Worm (Caenorhabditis elegans): ENCODE results near the gene F20G2.6.

F20G2.6 gene

DNA sequence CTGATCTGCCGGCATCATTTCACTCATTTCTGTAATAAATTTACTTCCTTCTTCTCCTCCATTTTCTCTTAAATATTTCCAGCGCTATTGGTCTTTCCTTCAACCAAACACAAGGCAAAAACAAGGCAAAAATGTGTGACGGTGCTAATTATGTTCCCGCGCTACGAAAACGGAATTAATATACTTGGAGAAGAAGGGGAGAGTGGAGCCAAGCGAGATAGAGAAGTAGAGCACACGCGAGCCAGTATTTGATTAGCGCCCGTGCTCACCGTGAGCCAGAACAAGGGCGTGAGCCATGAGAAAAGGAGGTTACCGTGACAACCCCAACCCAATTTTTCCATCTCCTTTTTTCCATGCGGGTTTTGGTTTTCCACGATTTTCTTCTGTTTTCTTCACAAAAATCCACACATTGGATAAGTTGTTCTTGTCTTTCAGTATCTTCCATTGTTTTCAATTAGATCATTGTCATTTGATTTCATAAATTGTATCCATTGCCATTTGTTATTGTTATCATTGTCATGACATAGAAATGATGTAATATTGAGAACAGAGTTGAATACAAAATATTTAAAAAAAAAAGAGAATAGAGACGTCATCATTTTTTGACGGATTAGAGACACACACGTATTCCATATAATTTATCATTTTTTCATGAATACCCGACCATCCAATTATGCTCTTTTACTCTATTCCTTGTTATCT is at the start of gene F20G2.6:
Gene F20G2.6 (plus strand): TSS at position 652 of the 702 bp plus-strand sequence.
- no peak for TF ChIP-seq unc-62 (GFP tag; optimal IDR thresholded peaks at IDR 0.05)

DNA sequence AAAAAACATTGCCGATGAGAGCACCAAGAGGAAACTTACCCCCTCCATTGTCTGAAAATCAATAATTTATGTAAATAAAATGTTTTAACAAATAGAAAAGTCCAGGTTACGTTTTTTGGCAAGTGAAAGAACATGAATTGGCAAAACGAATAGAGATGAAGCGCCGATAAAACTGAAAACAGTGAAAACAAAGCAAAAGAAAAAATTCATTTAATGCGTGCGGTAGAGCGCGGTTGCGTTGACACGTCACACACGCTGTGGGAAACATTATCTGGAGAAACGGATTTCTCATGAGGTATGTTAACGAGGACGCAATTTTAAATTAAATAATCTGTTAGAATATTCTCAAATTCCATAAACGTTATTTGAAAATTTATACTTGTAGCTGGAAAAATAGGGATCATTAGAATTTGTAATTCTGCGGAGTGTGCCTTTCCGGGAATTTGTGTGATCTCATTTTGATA is 47.6 kb upstream of the F20G2.6 start, which contains the start of gene zipt-9:
Gene zipt-9 (minus strand): TSS at position 51 of the 464 bp plus-strand sequence.
- no peak for TF ChIP-seq unc-62 (GFP tag; optimal IDR thresholded peaks at IDR 0.05)

DNA sequence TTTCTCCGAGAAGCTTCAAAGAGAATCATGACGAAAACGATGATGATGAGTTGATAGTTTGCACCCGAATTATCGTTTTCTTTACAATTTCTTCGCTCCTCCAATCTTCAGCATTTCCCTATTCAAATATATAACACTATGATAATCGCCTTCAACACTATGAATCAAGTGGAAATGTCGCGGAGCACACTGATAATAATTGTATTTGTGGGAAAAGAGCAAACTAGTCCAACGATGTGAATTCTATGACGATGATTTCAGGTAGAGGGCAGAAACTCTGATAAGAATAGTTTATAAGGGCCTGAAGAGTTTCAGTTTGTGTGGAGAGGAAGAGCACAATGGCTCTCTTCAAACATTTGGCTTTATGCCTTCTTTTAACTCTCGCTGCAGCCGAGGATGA is 46.3 kb upstream of the F20G2.6 start, which contains the start of gene T01D3.6:
Gene T01D3.6 (plus strand): TSS at position 294 of the 400 bp plus-strand sequence.
- no peak for TF ChIP-seq unc-62 (GFP tag; optimal IDR thresholded peaks at IDR 0.05)

DNA sequence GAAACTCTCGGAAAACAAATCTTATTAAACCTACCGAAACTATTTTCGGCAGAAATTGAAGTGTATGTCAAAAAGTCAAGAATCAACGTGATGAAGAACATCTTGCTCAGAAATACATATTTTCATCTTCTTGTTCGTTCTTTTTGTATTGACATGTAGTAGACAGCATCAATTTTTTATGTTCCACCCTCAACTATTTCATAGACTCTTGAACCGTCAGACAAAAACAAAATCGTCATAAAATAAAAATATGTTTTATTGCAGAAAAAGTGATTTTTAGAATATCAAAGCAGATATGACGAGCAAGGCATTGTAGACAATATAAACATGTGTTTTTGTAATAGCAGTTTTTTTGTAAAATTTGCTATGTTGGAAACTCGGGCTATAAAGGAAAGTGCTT is 38.1 kb upstream of the F20G2.6 start, which contains the start of gene F35E12.2:
Gene F35E12.2 (minus strand): TSS at position 101 of the 400 bp plus-strand sequence.
- TF ChIP-seq unc-62 (GFP tag; optimal IDR thresholded peaks at IDR 0.05): no peak

DNA sequence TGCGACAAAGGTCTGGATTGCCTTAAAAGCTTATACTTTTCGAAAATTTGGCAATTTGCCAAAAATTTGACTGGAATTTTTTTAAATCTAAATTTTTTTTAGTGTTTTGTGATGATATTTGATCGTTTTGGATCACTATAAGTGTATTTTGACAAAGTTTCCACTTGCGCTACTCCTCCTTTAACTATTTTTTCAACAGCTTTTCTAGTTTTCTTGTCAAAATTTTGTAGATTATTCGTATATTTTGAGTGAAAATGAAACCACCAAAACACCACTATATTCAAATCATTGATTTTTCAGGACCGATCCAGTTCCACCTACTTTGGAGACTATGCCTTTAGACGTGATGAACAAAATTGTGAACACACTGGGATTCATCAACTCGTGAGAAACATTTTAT is 37.3 kb upstream of the F20G2.6 start, which contains the start of gene fbxa-181:
Gene fbxa-181 (plus strand): TSS at position 301 of the 400 bp plus-strand sequence.
- no peak for TF ChIP-seq unc-62 (GFP tag; optimal IDR thresholded peaks at IDR 0.05)

DNA sequence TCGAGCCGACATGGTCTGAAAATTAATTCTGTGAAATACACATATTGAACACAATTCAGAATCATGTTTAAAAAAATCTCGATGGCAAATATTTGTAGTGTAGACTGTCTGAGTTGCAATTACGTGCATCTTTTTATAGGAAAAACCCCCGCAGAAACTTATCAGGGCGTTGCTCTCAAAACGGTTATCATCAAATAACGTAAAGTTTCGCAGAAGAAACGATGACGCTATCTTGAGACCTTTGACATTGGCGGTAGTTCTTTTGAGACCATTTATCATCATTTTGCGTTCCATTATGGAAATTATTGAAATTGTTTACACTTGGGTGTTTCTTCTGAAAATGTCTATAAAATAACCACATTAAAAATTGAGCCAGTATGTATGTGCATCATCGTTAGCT is 32.1 kb upstream of the F20G2.6 start, which contains the start of gene dct-17:
Gene dct-17 (minus strand): TSS at position 23 of the 400 bp plus-strand sequence.
- no peak for TF ChIP-seq unc-62 (GFP tag; optimal IDR thresholded peaks at IDR 0.05)

DNA sequence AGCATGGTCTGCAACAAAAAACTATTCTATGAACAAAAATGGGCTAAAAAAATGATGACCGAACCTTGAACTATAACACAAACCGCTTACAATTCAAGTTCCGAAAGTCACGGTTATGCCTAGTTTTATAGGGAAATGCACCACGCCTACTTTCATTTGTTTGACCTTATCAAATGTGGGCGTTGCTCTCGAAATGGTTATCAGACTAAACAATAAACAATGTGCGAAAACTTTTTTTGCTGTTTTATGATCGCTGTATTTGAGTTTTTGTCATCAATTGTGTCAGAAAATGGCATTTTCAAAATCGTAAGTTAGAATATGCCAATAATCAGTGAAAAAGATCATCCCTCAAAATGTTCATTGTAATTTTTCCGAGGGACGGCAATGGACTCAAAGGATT is 26.7 kb upstream of the F20G2.6 start, which contains the start of gene F35E12.6:
Gene F35E12.6 (minus strand): TSS at position 101 of the 400 bp plus-strand sequence.
- no peak for TF ChIP-seq unc-62 (GFP tag; optimal IDR thresholded peaks at IDR 0.05)

DNA sequence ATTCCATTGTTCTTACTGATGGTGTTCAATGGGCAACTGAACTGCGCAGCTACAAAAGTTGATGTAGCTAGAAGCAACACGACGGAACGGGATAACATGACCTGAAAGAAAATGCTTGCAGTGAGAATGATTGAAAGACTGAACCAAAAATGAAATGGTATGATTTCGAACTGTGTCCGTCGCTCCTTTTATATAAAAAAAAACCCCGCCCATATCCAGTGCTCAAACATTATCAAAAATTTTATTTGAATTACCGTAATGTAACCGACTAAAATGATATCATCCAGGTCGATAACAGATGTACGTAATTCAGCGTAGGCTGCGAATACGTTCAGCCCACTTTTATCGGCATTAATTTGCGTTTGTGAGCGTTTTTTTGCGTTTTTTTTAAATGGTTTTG is 24.5 kb upstream of the F20G2.6 start, which contains the start of gene irg-5:
Gene irg-5 (minus strand): TSS at position 101 of the 400 bp plus-strand sequence.
- TF ChIP-seq unc-62 (GFP tag; optimal IDR thresholded peaks at IDR 0.05): no peak

DNA sequence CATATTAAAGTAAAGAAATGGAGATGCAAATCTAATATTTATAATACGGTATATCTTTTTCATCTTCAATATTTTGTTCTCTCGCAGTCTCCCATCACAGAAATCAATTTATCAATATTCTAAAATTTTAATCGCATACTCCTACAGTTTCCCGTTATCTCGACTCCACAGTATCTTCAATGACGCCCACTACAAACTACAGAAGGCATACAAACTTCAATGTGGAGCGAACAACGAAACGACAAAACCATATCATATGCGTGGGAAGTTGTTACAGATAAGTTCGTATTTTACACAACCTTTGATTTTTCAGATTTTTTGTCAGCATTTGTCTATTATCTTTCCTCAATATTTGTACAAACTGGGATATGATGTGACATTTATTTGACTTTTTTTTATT is 23.0 kb upstream of the F20G2.6 start:
- no peak for TF ChIP-seq unc-62 (GFP tag; optimal IDR thresholded peaks at IDR 0.05)

DNA sequence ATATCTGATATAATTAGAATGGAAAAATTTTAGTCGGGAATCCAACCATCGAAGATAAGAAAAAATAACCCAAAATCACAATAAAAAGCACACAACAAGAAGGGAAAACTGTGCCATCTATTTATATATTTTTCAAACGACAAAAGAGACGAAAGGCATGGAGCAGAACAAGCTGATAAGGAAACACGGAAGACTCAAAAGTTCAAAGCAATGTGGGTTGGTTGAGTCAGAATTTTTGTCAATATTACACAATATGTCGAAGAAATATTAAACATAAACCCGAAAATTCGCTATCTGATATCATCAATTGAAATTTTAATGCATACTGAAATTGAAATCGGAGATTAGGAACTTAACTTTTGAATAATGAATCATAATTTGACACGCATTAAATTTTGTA is 18.0 kb upstream of the F20G2.6 start, which contains the start of gene F35E12.9:
Gene F35E12.9 (minus strand): TSS at position 227 of the 400 bp plus-strand sequence.
- no peak for TF ChIP-seq unc-62 (GFP tag; optimal IDR thresholded peaks at IDR 0.05)

DNA sequence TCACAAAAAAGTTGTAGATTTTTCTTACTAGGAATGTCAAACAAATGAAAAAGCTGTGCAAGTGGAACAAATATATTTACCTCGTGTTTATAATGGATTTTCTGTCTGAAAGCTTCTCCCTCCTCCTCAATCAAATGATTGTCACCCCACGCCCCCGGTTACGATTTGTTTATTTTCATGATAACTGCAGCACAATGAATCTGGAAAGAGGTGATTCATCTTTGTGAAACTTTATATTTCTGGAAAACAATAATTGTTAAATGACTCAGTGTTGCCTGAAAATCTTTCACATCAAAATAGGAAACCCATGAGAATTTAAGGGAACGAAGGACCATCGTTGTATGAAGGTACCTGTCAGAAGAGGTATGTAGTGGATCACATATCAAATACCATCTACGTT is 14.2 kb upstream of the F20G2.6 start, which contains the start of gene F35E12.10:
Gene F35E12.10 (minus strand): TSS at position 101 of the 400 bp plus-strand sequence.
- TF ChIP-seq unc-62 (GFP tag; optimal IDR thresholded peaks at IDR 0.05): no peak

DNA sequence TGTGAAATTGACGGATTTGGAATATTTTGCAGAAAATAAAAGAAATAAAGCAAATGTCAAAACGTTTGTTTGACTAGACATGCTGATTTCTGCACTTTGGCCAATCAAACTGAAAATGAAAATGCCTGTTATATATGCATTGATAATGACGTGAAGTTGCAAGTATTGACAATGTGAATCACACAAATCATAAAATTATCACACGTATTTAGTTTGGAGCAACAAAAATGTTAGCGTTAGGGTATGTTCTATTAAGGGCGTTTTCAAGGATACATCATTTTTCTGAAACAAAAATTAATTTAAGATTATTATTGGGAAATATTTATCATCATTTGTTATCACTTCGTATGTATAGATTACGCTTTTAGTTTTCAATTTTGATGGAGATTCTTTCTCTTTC is 11.1 kb upstream of the F20G2.6 start, which contains the start of gene cld-9:
Gene cld-9 (minus strand): TSS at position 81 of the 400 bp plus-strand sequence.
- no peak for TF ChIP-seq unc-62 (GFP tag; optimal IDR thresholded peaks at IDR 0.05)

DNA sequence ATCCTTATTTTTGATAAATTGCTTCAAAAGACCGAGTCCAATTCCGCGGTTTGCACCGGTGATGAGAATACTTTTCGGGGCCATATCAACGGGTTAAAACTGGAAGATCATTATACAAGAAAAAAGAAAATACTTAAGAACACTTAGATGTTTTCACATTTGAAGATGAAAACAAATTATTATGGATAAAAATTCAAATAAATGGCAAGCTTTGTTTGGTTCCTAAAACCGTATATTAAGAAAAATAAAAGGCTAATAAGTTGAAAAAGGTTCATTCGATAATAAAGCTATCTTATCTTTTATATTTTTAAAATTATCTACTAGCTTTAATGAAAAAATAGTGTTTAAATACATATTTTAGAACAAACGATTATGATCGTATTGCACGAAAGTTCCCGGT is 9.4 kb upstream of the F20G2.6 start, which contains the start of gene F20G2.1:
Gene F20G2.1 (minus strand): TSS at position 101 of the 400 bp plus-strand sequence.
- no peak for TF ChIP-seq unc-62 (GFP tag; optimal IDR thresholded peaks at IDR 0.05)

DNA sequence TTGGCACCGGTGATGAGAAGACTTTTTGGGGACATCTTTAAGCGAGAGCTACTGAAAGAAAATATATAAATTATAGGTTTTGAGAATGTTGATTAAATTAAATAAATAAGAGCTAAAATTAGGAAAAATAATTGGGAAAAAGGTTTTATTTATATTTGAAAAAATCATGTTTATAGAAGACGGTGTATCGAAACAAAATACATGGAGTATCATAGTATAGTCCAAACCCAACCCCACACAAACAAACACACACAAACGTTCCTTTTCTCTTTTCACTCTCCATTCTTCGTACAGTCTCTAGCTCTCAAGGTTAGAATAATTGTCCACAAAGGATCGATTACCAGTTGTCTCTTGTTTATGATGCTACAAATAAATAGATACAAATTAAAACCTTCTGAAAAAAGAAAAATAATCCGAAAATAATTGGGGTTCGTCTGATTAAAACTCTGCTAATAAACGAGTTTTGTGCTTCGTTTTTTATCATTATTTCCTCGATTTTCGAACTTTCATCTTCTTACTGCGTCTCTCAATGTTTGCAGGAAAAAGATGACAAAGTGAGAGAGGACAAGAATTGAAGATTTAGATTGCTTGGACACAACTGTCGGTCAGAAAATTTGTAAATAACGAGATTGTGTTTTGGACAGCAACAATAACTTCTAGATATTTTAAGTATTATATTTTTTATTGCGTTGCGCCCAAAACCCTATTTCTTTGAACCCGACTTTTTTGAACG is 6.4 kb upstream of the F20G2.6 start, which contains the start of gene F20G2.2:
Gene F20G2.2 (minus strand): TSS at position 51 of the 733 bp plus-strand sequence.
- no peak for TF ChIP-seq unc-62 (GFP tag; optimal IDR thresholded peaks at IDR 0.05)

DNA sequence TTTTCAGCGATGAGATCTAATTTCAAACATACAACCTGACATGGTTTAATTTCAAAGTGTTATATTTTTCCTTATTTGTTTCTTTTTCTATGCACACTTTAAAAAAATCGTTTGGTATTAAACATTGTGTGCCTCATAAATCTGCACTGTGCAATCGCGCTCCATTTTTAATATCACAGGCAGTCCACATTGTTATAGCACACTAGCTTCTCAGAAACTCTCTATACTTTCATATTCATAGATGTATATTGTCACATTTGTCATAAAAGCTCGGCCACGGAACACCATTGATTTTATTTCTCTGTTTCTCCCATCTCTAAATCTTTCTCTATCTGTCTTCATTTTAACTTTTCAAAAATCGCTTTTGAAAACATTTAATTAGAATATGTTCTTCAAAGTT is 5.5 kb upstream of the F20G2.6 start:
- TF ChIP-seq unc-62 (GFP tag; optimal IDR thresholded peaks at IDR 0.05): no peak

DNA sequence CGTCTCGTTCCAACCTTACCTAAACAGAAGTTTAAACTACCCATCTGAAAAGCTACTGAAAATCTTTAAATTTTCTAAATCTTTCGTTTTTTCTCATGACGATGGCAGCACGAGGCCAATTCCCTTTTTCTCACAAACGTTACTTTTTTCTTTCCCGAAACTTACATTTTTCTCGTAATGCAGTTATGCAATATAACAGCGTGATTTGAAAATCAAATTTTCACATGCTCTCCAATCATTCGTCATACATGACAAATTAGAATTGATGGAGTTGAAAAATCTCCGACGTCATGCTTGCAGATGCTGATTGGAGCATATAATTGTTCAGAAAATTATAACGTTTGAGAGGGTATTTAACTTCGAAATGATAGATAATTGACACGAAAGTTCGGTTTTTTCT is 846 bp downstream of the F20G2.6 start:
- no peak for TF ChIP-seq unc-62 (GFP tag; optimal IDR thresholded peaks at IDR 0.05)

Measured in whole organism, dauer.